Fruit fly (Drosophila melanogaster): ENCODE results near the gene Diedel2.

dm6 chr3R:29608177-29608576, at the start of gene Diedel2:
- no peak for TF ChIP-seq ttk (optimal IDR thresholded peaks at IDR 0.05)
- TF ChIP-seq psq (optimal IDR thresholded peaks at IDR 0.05), result no peak
- TF ChIP-seq insv (optimal IDR thresholded peaks at IDR 0.05), result no peak

Data from Kc167 (cell line).